Worm (Caenorhabditis elegans) whole organism, L4 larva: Measurements from ENCODE around the gene djr-1.1.

Experiments
- D1046.2 ChIP-seq: fragments of 200-800 bp; sonication (Bioruptor generic); IDR thresholded peaks from 2 replicates; pipeline ENCODE4 v1.3.6; 2022; ENCODE audit warnings: missing genetic modification characterization, missing compliant biosample characterization
- F37D6.2 ChIP-seq: sonication (generic microtip); optimal IDR thresholded peaks from 2 replicates; lab custom pipeline; 2016; ENCODE audit warnings: mild to moderate bottlenecking, missing genetic modification characterization, missing compliant biosample characterization
- ZK337.2 ChIP-seq: fragments of 200-800 bp; sonication (Bioruptor generic); IDR thresholded peaks from 2 replicates; pipeline ENCODE4 v1.3.6; 2022; ENCODE audit warnings: missing genetic modification reagents, missing genetic modification characterization, missing compliant biosample characterization
- aha-1 ChIP-seq: fragments of 150-350 bp; peaks from one replicate; lab custom pipeline; 2014; ENCODE audit warnings: missing biosample characterization, missing genetic modification characterization
- ama-1 ChIP-seq: fragments of 150-350 bp; optimal IDR thresholded peaks from 2 replicates; lab custom pipeline; 2014; ENCODE audit warnings: inconsistent platforms, mixed read lengths
- attf-4 ChIP-seq: sonication (generic microtip); optimal IDR thresholded peaks from 3 replicates; lab custom pipeline; 2017; ENCODE audit warnings: missing biosample characterization, missing genetic modification characterization
- ceh-32 ChIP-seq: sonication (generic microtip); optimal IDR thresholded peaks from 2 replicates; lab custom pipeline; 2016; ENCODE audit warnings: mild to moderate bottlenecking, missing genetic modification characterization, missing compliant biosample characterization; ENCODE audit not compliant: poor library complexity
- ceh-62 ChIP-seq: sonication (generic microtip); optimal IDR thresholded peaks from 2 replicates; lab custom pipeline; 2017; ENCODE audit warnings: missing biosample characterization, missing genetic modification characterization
- cey-2 ChIP-seq: sonication (generic microtip); optimal IDR thresholded peaks from 3 replicates; lab custom pipeline; 2017; ENCODE audit warnings: missing genetic modification characterization, mild to moderate bottlenecking, missing compliant biosample characterization, antibody characterized with exemption, borderline replicate concordance; ENCODE audit not compliant: insufficient read depth
- daf-19 ChIP-seq: fragments of 200-800 bp; sonication (Bioruptor generic); conservative IDR thresholded peaks from 2 replicates; pipeline ENCODE4 v1.3.6; 2022; ENCODE audit warnings: missing genetic modification characterization, missing compliant biosample characterization
- dmd-6 ChIP-seq: fragments of 200-800 bp; sonication (Bioruptor generic); IDR thresholded peaks from 2 replicates; pipeline ENCODE4 v1.3.6; 2022; ENCODE audit warnings: missing genetic modification reagents, missing genetic modification characterization, missing compliant biosample characterization
- egl-27 ChIP-seq: sonication (generic microtip); optimal IDR thresholded peaks from 3 replicates; lab custom pipeline; 2017; ENCODE audit warnings: missing biosample characterization, missing genetic modification reagents, missing genetic modification characterization
- egl-43 ChIP-seq: fragments of 200-800 bp; sonication (Bioruptor generic); IDR thresholded peaks from 2 replicates; pipeline ENCODE4 v1.3.6; 2022; ENCODE audit warnings: missing genetic modification reagents, missing genetic modification characterization, missing compliant biosample characterization
- fkh-10 ChIP-seq: fragments of 150-350 bp; optimal IDR thresholded peaks from 2 replicates; lab custom pipeline; 2014; ENCODE audit warnings: missing biosample characterization, missing genetic modification reagents, missing genetic modification characterization
- gei-8 ChIP-seq: fragments of 200-800 bp; sonication (Bioruptor generic); optimal IDR thresholded peaks from 2 replicates; lab custom pipeline; 2018; ENCODE audit warnings: mild to moderate bottlenecking, missing genetic modification characterization, missing compliant biosample characterization
- jun-1 ChIP-seq: fragments of 150-350 bp; optimal IDR thresholded peaks from 2 replicates; lab custom pipeline; 2014; ENCODE audit warnings: missing biosample characterization, missing genetic modification reagents, missing genetic modification characterization
- lim-7 ChIP-seq: fragments of 200-800 bp; sonication (Bioruptor generic); IDR thresholded peaks from 2 replicates; pipeline ENCODE4 v1.3.6; 2022; ENCODE audit warnings: missing genetic modification characterization, missing compliant biosample characterization
- lin-1 ChIP-seq: fragments of 200-800 bp; sonication (Bioruptor generic); IDR thresholded peaks from 2 replicates; pipeline ENCODE4 v1.3.6; 2022; ENCODE audit warnings: missing genetic modification reagents, missing genetic modification characterization, missing compliant biosample characterization
- lin-29 ChIP-seq: fragments of 200-800 bp; sonication (Bioruptor generic); IDR thresholded peaks from 2 replicates; pipeline ENCODE4 v1.3.6; 2022; ENCODE audit warnings: missing genetic modification reagents, missing genetic modification characterization, missing compliant biosample characterization
- lin-38 ChIP-seq: fragments of 200-800 bp; sonication (Bioruptor generic); IDR thresholded peaks from 2 replicates; pipeline ENCODE4 v1.3.6; 2022; ENCODE audit warnings: missing genetic modification reagents, missing genetic modification characterization, missing compliant biosample characterization
- lir-3 ChIP-seq: sonication (generic microtip); optimal IDR thresholded peaks from 2 replicates; lab custom pipeline; 2016; ENCODE audit warnings: mild to moderate bottlenecking, missing genetic modification characterization, missing compliant biosample characterization
- lsy-2 ChIP-seq, 2 experiments: fragments of 150-350 bp in 1 of 2; sonication (generic microtip) in 1 of 2; optimal IDR thresholded peaks; 2 replicates each; lab custom pipeline; 2014 to 2017; ENCODE audit warnings: missing biosample characterization in 2 of 2, missing genetic modification characterization in 2 of 2
- madf-9 ChIP-seq: fragments of 200-800 bp; sonication (Bioruptor generic); conservative IDR thresholded peaks from 2 replicates; pipeline ENCODE4 v1.3.6; 2022; ENCODE audit warnings: missing genetic modification reagents, missing genetic modification characterization, missing compliant biosample characterization
- mxl-2 ChIP-seq: fragments of 200-800 bp; sonication (Bioruptor generic); conservative IDR thresholded peaks from 2 replicates; pipeline ENCODE4 v1.3.6; 2022; ENCODE audit warnings: missing genetic modification reagents, missing genetic modification characterization, missing compliant biosample characterization
- mxl-3 ChIP-seq: fragments of 200-800 bp; sonication (Bioruptor generic); optimal IDR thresholded peaks from 2 replicates; lab custom pipeline; 2018; ENCODE audit warnings: mild to moderate bottlenecking, missing genetic modification characterization, missing compliant biosample characterization
- nhr-6 ChIP-seq: fragments of 150-350 bp; optimal IDR thresholded peaks from 2 replicates; lab custom pipeline; 2014; ENCODE audit warnings: missing biosample characterization, missing genetic modification characterization
- nhr-76 ChIP-seq: fragments of 150-350 bp; optimal IDR thresholded peaks from 2 replicates; lab custom pipeline; 2014; ENCODE audit warnings: missing biosample characterization, missing genetic modification characterization
- nhr-77 ChIP-seq: fragments of 150-350 bp; optimal IDR thresholded peaks from 2 replicates; lab custom pipeline; 2014; ENCODE audit warnings: missing biosample characterization, missing genetic modification characterization
- pha-4 ChIP-seq, 2 experiments: fragments of 150-350 bp in 1 of 2; fragments of 200-800 bp in 1 of 2; sonication (Bioruptor generic) in 1 of 2; IDR thresholded peaks in 1 of 2; optimal IDR thresholded peaks in 1 of 2; 2 replicates each; pipeline versions ENCODE4 v1.3.6 to Lab custom; 2014 to 2022; ENCODE audit warnings: missing genetic modification characterization in 2 of 2, missing genetic modification reagents in 2 of 2, missing biosample characterization in 1 of 2, missing compliant biosample characterization in 1 of 2
- pqm-1 ChIP-seq: sonication (generic microtip); optimal IDR thresholded peaks from 2 replicates; lab custom pipeline; 2017; ENCODE audit warnings: missing biosample characterization, missing genetic modification characterization
- saeg-2 ChIP-seq: fragments of 200-800 bp; sonication (Bioruptor generic); IDR thresholded peaks from 2 replicates; pipeline ENCODE4 v1.3.6; 2022; ENCODE audit warnings: missing genetic modification reagents, missing genetic modification characterization, missing compliant biosample characterization
- sdz-12 ChIP-seq: fragments of 200-800 bp; sonication (Bioruptor generic); optimal IDR thresholded peaks from 2 replicates; lab custom pipeline; 2018; ENCODE audit warnings: mild to moderate bottlenecking, missing genetic modification characterization, missing compliant biosample characterization
- spr-3 ChIP-seq: fragments of 200-800 bp; sonication (Bioruptor generic); optimal IDR thresholded peaks from 2 replicates; lab custom pipeline; 2018; ENCODE audit warnings: mild to moderate bottlenecking, missing genetic modification characterization, missing compliant biosample characterization
- zag-1 ChIP-seq: fragments of 150-350 bp; optimal IDR thresholded peaks from 2 replicates; lab custom pipeline; 2014; ENCODE audit warnings: missing biosample characterization, missing genetic modification characterization
- zfp-2 ChIP-seq: sonication (generic microtip); optimal IDR thresholded peaks from 2 replicates; lab custom pipeline; 2016; ENCODE audit warnings: mild to moderate bottlenecking, missing genetic modification characterization, missing compliant biosample characterization
- zip-11 ChIP-seq: fragments of 200-800 bp; sonication (Bioruptor generic); IDR thresholded peaks from 2 replicates; pipeline ENCODE4 v1.3.6; 2022; ENCODE audit warnings: missing genetic modification characterization, missing compliant biosample characterization
- zip-2 ChIP-seq: fragments of 150-350 bp; optimal IDR thresholded peaks from 2 replicates; lab custom pipeline; 2014; ENCODE audit warnings: missing biosample characterization, missing genetic modification characterization
- ztf-7 ChIP-seq: fragments of 150-350 bp; optimal IDR thresholded peaks from 2 replicates; lab custom pipeline; 2014; ENCODE audit warnings: missing biosample characterization, missing genetic modification characterization

The djr-1.1 gene

DNA sequence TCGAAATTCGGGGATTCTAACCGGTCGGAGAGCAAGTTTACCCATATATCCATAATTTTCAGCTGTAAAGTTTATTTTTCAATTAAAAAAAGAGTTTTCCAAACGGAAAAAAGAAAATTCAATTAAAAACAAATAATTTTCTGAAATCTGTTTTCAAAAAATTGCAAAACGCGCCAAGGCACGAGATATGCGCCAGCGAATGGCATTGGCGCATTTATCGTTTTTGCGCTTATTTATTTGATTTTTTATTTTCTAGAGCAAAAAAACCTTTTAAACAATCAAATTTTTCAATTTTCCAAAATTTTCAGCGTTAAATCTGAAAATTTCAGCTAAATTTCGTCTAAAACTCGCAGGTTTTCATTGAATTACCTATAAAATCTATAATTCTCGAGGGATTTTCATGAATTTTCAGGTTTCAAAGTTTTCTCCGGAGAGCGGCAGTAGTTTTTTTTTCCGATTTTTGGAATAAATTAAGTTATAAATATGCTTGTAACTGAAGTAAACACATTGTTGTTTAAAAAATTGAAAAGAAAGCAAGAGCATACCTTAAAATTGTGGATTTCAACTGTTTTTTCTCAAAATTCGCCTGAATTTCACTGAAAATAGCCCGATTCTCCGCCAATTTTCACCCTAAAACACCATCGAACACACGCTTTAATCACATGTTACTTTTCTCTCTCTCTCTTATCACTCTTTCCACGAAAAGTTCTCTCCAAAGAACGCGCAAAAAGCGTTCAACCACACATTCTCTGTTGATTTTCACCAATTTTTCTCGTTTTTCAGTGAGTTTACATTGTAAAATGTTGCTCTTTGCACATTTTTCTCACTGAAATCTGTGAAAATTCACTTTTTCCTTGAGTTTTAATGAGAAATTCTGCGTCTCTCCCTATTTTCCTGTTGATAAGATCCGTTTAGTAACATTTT lies 4.5 kb upstream of the djr-1.1 start, which contains the start of gene B0432.10 (continued):
- TF ChIP-seq fkh-10 (GFP tag; lab: Kevin White, UChicago) (no peak), madf-9 (GFP tag; lab: Robert Waterston, UW) (no peak), D1046.2 (GFP tag; lab: Robert Waterston, UW) (no peak), ceh-32 (tag; lab: Kevin White, UChicago) (no peak), ZK337.2 (GFP tag; lab: Robert Waterston, UW) (no peak), zfp-2 (tag; lab: Kevin White, UChicago) (no peak), lin-1 (GFP tag; lab: Robert Waterston, UW) (no peak), daf-19 (GFP tag; lab: Robert Waterston, UW) (0 out of 2 replicates have a peak, but pooled peaks have one; percentile 20), egl-27 (tag; lab: Kevin White, UChicago) (no peak), zag-1 (no peak), sdz-12 (GFP tag; lab: Kevin White, UChicago) (no peak), cey-2 (tag; lab: Kevin White, UChicago) (no peak), F37D6.2 (peak; percentile 46), zip-11 (GFP tag; lab: Robert Waterston, UW) (no peak), mxl-2 (GFP tag; lab: Robert Waterston, UW) (no peak), ama-1 (lab: Kevin White, UChicago) (no peak), mxl-3 (GFP tag; lab: Kevin White, UChicago) (no peak), lin-29 (GFP tag; lab: Robert Waterston, UW) (no peak), dmd-6 (GFP tag; lab: Robert Waterston, UW) (peak; percentile 71), nhr-6 (tag; lab: Kevin White, UChicago) (peak; percentile 20), zip-2 (no peak), pqm-1 (peak; percentile 19), ztf-7 (peak; percentile 51), nhr-77 (tag; lab: Kevin White, UChicago) (peak; percentile 51), lsy-2 (tag; optimal IDR thresholded peaks at IDR 0.05; lab: Kevin White, UChicago) (peak in 1 of 2 experiments; percentile 91), nhr-76 (no peak), gei-8 (GFP tag; lab: Kevin White, UChicago) (no peak), jun-1 (tag; lab: Kevin White, UChicago) (no peak), aha-1 (tag; lab: Kevin White, UChicago) (peak; percentile 95), egl-43 (GFP tag; lab: Robert Waterston, UW) (no peak), saeg-2 (GFP tag; lab: Robert Waterston, UW) (no peak), spr-3 (GFP tag; lab: Kevin White, UChicago) (peak; percentile 11)

DNA sequence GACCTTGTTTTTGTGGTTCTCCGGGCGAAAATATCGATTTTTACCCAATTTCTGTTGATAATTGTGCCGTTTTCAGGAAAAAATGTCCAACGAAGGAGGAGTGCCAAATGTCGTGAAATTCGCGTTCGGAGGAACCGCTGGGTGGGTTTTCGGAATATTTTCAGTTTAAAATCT lies 3.9 kb upstream of the djr-1.1 start, which contains the start of gene misc-1:
TSS of gene misc-1 (plus strand) at position 75 of the 174 bp plus-strand sequence.
- TF ChIP-seq lin-38 (GFP tag; lab: Robert Waterston, UW) = no peak
- no peak for TF ChIP-seq ceh-62
- no peak for TF ChIP-seq cey-2 (tag; lab: Kevin White, UChicago)
- no peak for TF ChIP-seq madf-9 (GFP tag; lab: Robert Waterston, UW)
- no peak for TF ChIP-seq lir-3
- TF ChIP-seq pha-4 (GFP tag; IDR thresholded peaks at IDR 0.05; lab: Robert Waterston, UW) = no peak
- no peak for TF ChIP-seq pha-4 (tag; optimal IDR thresholded peaks at IDR 0.05; lab: Kevin White, UChicago)
- no peak for TF ChIP-seq attf-4
- no peak for TF ChIP-seq zfp-2 (tag; lab: Kevin White, UChicago)
- TF ChIP-seq lim-7 (GFP tag; lab: Robert Waterston, UW) = no peak
- TF ChIP-seq, all 104 proteins: peak for 0
